Worm (Caenorhabditis elegans): Measurements from ENCODE around the gene glc-1.

DNA sequence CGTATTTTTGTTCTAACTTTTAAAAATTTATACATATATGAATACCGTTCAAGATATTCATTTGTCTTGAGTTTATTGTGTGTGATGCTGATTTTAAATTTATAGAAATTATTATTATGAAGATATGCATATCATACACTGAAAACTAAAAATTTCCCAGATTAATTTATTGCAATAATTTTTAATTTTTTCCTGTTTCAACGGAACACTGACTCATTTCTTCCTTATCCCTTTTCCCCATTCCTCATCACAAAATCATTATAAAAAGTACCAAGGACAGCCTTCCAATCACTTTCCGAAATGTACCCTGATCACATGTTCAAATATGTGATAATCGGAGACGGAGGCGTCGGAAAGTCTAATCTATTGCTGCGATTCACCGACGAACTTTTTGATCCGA lies 24.8 kb upstream of the glc-1 start, which contains the start of gene rabr-4:
- TF ChIP-seq W03F9.2 (tag; optimal IDR thresholded peaks at IDR 0.05) (no peak), him-1 (tag; optimal IDR thresholded peaks at IDR 0.05) (no peak)

Measured in whole organism, L4/young adult.